Worm (Caenorhabditis elegans) whole organism, L4 larva: Measurements from ENCODE around the gene R01E6.5.
A peak's percentile ranks its signal among the peaks of the same experiment; 100 is the strongest.

Source experiments
- F26F4.8 ChIP-seq: fragments of 200-800 bp; sonication (Bioruptor generic); conservative IDR thresholded peaks from 2 replicates; pipeline ENCODE4 v1.3.6; 2022; ENCODE audit warnings: missing genetic modification characterization, missing compliant biosample characterization
- F44E2.7 ChIP-seq: fragments of 200-800 bp; sonication (Bioruptor generic); IDR thresholded peaks from 2 replicates; pipeline ENCODE4 v2.1.2; 2022; ENCODE audit warnings: missing genetic modification characterization, missing compliant biosample characterization
- R02D3.7 ChIP-seq: fragments of 150-350 bp; sonication (generic microtip); optimal IDR thresholded peaks from 3 replicates; lab custom pipeline; 2014; ENCODE audit warnings: missing biosample characterization, missing genetic modification characterization
- T20F7.1 ChIP-seq: fragments of 200-800 bp; sonication (Bioruptor generic); optimal IDR thresholded peaks from 2 replicates; lab custom pipeline; 2018; ENCODE audit warnings: mild to moderate bottlenecking, missing genetic modification characterization, missing compliant biosample characterization
- Y105C5A.15 ChIP-seq: fragments of 200-800 bp; sonication (Bioruptor generic); IDR thresholded peaks from 2 replicates; pipeline ENCODE4 v1.3.6; 2022; ENCODE audit warnings: missing genetic modification characterization, missing compliant biosample characterization
- Y5F2A.4 ChIP-seq: fragments of 200-800 bp; sonication (Bioruptor generic); optimal IDR thresholded peaks from 2 replicates; lab custom pipeline; 2018; ENCODE audit warnings: mild to moderate bottlenecking, missing genetic modification characterization, missing compliant biosample characterization
- Y75B8A.6 ChIP-seq: fragments of 200-800 bp; sonication (Bioruptor generic); IDR thresholded peaks from 2 replicates; pipeline ENCODE4 v1.3.6; 2022; ENCODE audit warnings: missing genetic modification reagents, missing genetic modification characterization, missing compliant biosample characterization
- ZK337.2 ChIP-seq: fragments of 200-800 bp; sonication (Bioruptor generic); IDR thresholded peaks from 2 replicates; pipeline ENCODE4 v1.3.6; 2022; ENCODE audit warnings: missing genetic modification reagents, missing genetic modification characterization, missing compliant biosample characterization
- aly-2 ChIP-seq: sonication (generic microtip); optimal IDR thresholded peaks from 2 replicates; lab custom pipeline; 2018; ENCODE audit warnings: missing biosample characterization, missing genetic modification characterization
- ama-1 ChIP-seq: fragments of 150-350 bp; optimal IDR thresholded peaks from 2 replicates; lab custom pipeline; 2014; ENCODE audit warnings: inconsistent platforms, mixed read lengths
- arid-1 ChIP-seq: fragments of 200-800 bp; sonication (Bioruptor generic); conservative IDR thresholded peaks from 2 replicates; pipeline ENCODE4 v1.3.6; 2022; ENCODE audit warnings: missing genetic modification reagents, missing genetic modification characterization, missing compliant biosample characterization
- attf-4 ChIP-seq: sonication (generic microtip); optimal IDR thresholded peaks from 3 replicates; lab custom pipeline; 2017; ENCODE audit warnings: missing biosample characterization, missing genetic modification characterization
- ceh-28 ChIP-seq: fragments of 150-350 bp; optimal IDR thresholded peaks from 2 replicates; lab custom pipeline; 2014; ENCODE audit warnings: missing biosample characterization, missing genetic modification reagents, missing genetic modification characterization
- ceh-82 ChIP-seq: sonication (generic microtip); optimal IDR thresholded peaks from 2 replicates; lab custom pipeline; 2017; ENCODE audit warnings: missing biosample characterization, missing genetic modification characterization
- ces-1 ChIP-seq: fragments of 150-350 bp; sonication (generic microtip); optimal IDR thresholded peaks from 4 replicates; lab custom pipeline; 2014; ENCODE audit warnings: missing biosample characterization, missing genetic modification reagents, missing genetic modification characterization
- daf-19 ChIP-seq: fragments of 200-800 bp; sonication (Bioruptor generic); conservative IDR thresholded peaks from 2 replicates; pipeline ENCODE4 v1.3.6; 2022; ENCODE audit warnings: missing genetic modification characterization, missing compliant biosample characterization
- daf-8 ChIP-seq: fragments of 200-800 bp; sonication (Bioruptor generic); IDR thresholded peaks from 2 replicates; pipeline ENCODE4 v1.3.6; 2022; ENCODE audit warnings: missing genetic modification characterization, missing compliant biosample characterization
- dpl-1 ChIP-seq: fragments of 150-350 bp; optimal IDR thresholded peaks from 2 replicates; lab custom pipeline; 2014; ENCODE audit warnings: missing biosample characterization, missing genetic modification reagents, missing genetic modification characterization
- duxl-1 ChIP-seq: sonication (generic microtip); optimal IDR thresholded peaks from 2 replicates; lab custom pipeline; 2016; ENCODE audit warnings: mild to moderate bottlenecking, missing genetic modification characterization, moderate library complexity, missing compliant biosample characterization; ENCODE audit not compliant: poor library complexity
- fos-1 ChIP-seq: fragments of 150-350 bp; optimal IDR thresholded peaks from 2 replicates; lab custom pipeline; 2014; ENCODE audit warnings: missing biosample characterization, missing genetic modification characterization
- gei-8 ChIP-seq: fragments of 200-800 bp; sonication (Bioruptor generic); optimal IDR thresholded peaks from 2 replicates; lab custom pipeline; 2018; ENCODE audit warnings: mild to moderate bottlenecking, missing genetic modification characterization, missing compliant biosample characterization
- hif-1 ChIP-seq, 2 experiments: sonication (generic microtip); optimal IDR thresholded peaks; 2 replicates each; lab custom pipeline; 2016 to 2017; ENCODE audit warnings: missing compliant biosample characterization in 2 of 2, missing genetic modification characterization in 2 of 2, missing genetic modification reagents in 2 of 2, missing genotype in 2 of 2, mild to moderate bottlenecking in 1 of 2
- hlh-30 ChIP-seq: sonication (generic microtip); optimal IDR thresholded peaks from 2 replicates; lab custom pipeline; 2017; ENCODE audit warnings: antibody characterized with exemption, mild to moderate bottlenecking, missing genetic modification characterization, missing compliant biosample characterization; ENCODE audit not compliant: insufficient read depth
- hmg-1.1 ChIP-seq: fragments of 200-800 bp; sonication (Bioruptor generic); IDR thresholded peaks from 2 replicates; pipeline ENCODE4 v1.3.6; 2022; ENCODE audit warnings: missing genetic modification reagents, missing genetic modification characterization, missing compliant biosample characterization
- lim-7 ChIP-seq: fragments of 200-800 bp; sonication (Bioruptor generic); IDR thresholded peaks from 2 replicates; pipeline ENCODE4 v1.3.6; 2022; ENCODE audit warnings: missing genetic modification characterization, missing compliant biosample characterization
- lin-38 ChIP-seq: fragments of 200-800 bp; sonication (Bioruptor generic); IDR thresholded peaks from 2 replicates; pipeline ENCODE4 v1.3.6; 2022; ENCODE audit warnings: missing genetic modification reagents, missing genetic modification characterization, missing compliant biosample characterization
- lin-39 ChIP-seq: fragments of 150-350 bp; optimal IDR thresholded peaks from 2 replicates; lab custom pipeline; 2014; ENCODE audit warnings: missing biosample characterization, missing genetic modification reagents, missing genetic modification characterization
- lsy-2 ChIP-seq, 2 experiments: fragments of 150-350 bp in 1 of 2; sonication (generic microtip) in 1 of 2; optimal IDR thresholded peaks; 2 replicates each; lab custom pipeline; 2014 to 2017; ENCODE audit warnings: missing biosample characterization in 2 of 2, missing genetic modification characterization in 2 of 2
- madf-5 ChIP-seq, 2 experiments: fragments of 200-800 bp; sonication (Bioruptor generic); IDR thresholded peaks; 2 replicates each; pipeline ENCODE4 v1.3.6; 2022; ENCODE audit warnings: missing compliant biosample characterization in 2 of 2, missing genetic modification characterization in 2 of 2
- madf-9 ChIP-seq: fragments of 200-800 bp; sonication (Bioruptor generic); conservative IDR thresholded peaks from 2 replicates; pipeline ENCODE4 v1.3.6; 2022; ENCODE audit warnings: missing genetic modification reagents, missing genetic modification characterization, missing compliant biosample characterization
- mdl-1 ChIP-seq, 2 experiments: fragments of 150-350 bp in 1 of 2; sonication (generic microtip) in 1 of 2; optimal IDR thresholded peaks; 2 replicates each; lab custom pipeline; 2014 to 2017; ENCODE audit warnings: missing biosample characterization in 2 of 2, missing genetic modification characterization in 2 of 2
- mes-2 ChIP-seq: sonication (generic microtip); optimal IDR thresholded peaks from 2 replicates; lab custom pipeline; 2016; ENCODE audit warnings: missing genotype, mild to moderate bottlenecking, missing genetic modification characterization, missing compliant biosample characterization; ENCODE audit not compliant: poor library complexity, severe bottlenecking
- mxl-2 ChIP-seq: fragments of 200-800 bp; sonication (Bioruptor generic); conservative IDR thresholded peaks from 2 replicates; pipeline ENCODE4 v1.3.6; 2022; ENCODE audit warnings: missing genetic modification reagents, missing genetic modification characterization, missing compliant biosample characterization
- mxl-3 ChIP-seq: fragments of 200-800 bp; sonication (Bioruptor generic); optimal IDR thresholded peaks from 2 replicates; lab custom pipeline; 2018; ENCODE audit warnings: mild to moderate bottlenecking, missing genetic modification characterization, missing compliant biosample characterization
- nhr-10 ChIP-seq: fragments of 150-350 bp; optimal IDR thresholded peaks from 2 replicates; lab custom pipeline; 2014; ENCODE audit warnings: missing biosample characterization, missing genetic modification characterization
- nhr-237 ChIP-seq: sonication (generic microtip); optimal IDR thresholded peaks from 2 replicates; lab custom pipeline; 2017; ENCODE audit warnings: missing biosample characterization, missing genetic modification characterization
- nhr-28 ChIP-seq: fragments of 150-350 bp; optimal IDR thresholded peaks from 2 replicates; lab custom pipeline; 2014; ENCODE audit warnings: missing biosample characterization, missing genetic modification characterization
- nhr-41 ChIP-seq: fragments of 200-800 bp; sonication (Bioruptor generic); IDR thresholded peaks from 2 replicates; pipeline ENCODE4 v1.3.6; 2022; ENCODE audit warnings: missing genetic modification reagents, missing genetic modification characterization, missing compliant biosample characterization
- pha-4 ChIP-seq, 2 experiments: fragments of 150-350 bp in 1 of 2; fragments of 200-800 bp in 1 of 2; sonication (Bioruptor generic) in 1 of 2; IDR thresholded peaks in 1 of 2; optimal IDR thresholded peaks in 1 of 2; 2 replicates each; pipeline versions ENCODE4 v1.3.6 to Lab custom; 2014 to 2022; ENCODE audit warnings: missing genetic modification characterization in 2 of 2, missing genetic modification reagents in 2 of 2, missing biosample characterization in 1 of 2, missing compliant biosample characterization in 1 of 2
- rbr-2 ChIP-seq: sonication (generic microtip); optimal IDR thresholded peaks from 2 replicates; lab custom pipeline; 2016; ENCODE audit warnings: missing genotype, missing genetic modification characterization, missing compliant biosample characterization
- snpc-1.2 ChIP-seq: fragments of 200-800 bp; sonication (Bioruptor generic); IDR thresholded peaks from 2 replicates; pipeline ENCODE4 v1.3.6; 2022; ENCODE audit warnings: missing genetic modification reagents, missing genetic modification characterization, missing compliant biosample characterization
- snpc-4 ChIP-seq: fragments of 150-350 bp; optimal IDR thresholded peaks from 2 replicates; lab custom pipeline; 2014; ENCODE audit warnings: missing biosample characterization, missing genetic modification characterization
- spr-1 ChIP-seq: sonication (generic microtip); optimal IDR thresholded peaks from 2 replicates; lab custom pipeline; 2016; ENCODE audit warnings: mild to moderate bottlenecking, missing genetic modification characterization, missing compliant biosample characterization
- tag-97 ChIP-seq: fragments of 200-800 bp; sonication (Bioruptor generic); IDR thresholded peaks from 2 replicates; pipeline ENCODE4 v1.3.6; 2022; ENCODE audit warnings: missing genetic modification characterization, missing compliant biosample characterization
- unc-130 ChIP-seq: sonication (generic microtip); optimal IDR thresholded peaks from 2 replicates; lab custom pipeline; 2016; ENCODE audit warnings: missing genetic modification reagents, missing genetic modification characterization, missing compliant biosample characterization
- unc-62 ChIP-seq, 3 experiments: fragments of 150-350 bp in 1 of 3; sonication (generic microtip); optimal IDR thresholded peaks in 2 of 3; peaks in 1 of 3; 1 replicate in 1 of 3; 2 replicates in 2 of 3; lab custom pipeline; 2014 to 2017; ENCODE audit warnings: missing biosample characterization in 3 of 3, missing genetic modification characterization in 3 of 3, missing genetic modification reagents in 3 of 3, missing genotype in 1 of 3
- zag-1 ChIP-seq: fragments of 150-350 bp; optimal IDR thresholded peaks from 2 replicates; lab custom pipeline; 2014; ENCODE audit warnings: missing biosample characterization, missing genetic modification characterization
- zfp-3 ChIP-seq: fragments of 200-800 bp; sonication (Bioruptor generic); conservative IDR thresholded peaks from 2 replicates; pipeline ENCODE4 v1.3.6; 2022; ENCODE audit warnings: missing genetic modification reagents, missing genetic modification characterization, missing compliant biosample characterization
- zip-2 ChIP-seq: fragments of 150-350 bp; optimal IDR thresholded peaks from 2 replicates; lab custom pipeline; 2014; ENCODE audit warnings: missing biosample characterization, missing genetic modification characterization
- ztf-11 ChIP-seq: fragments of 150-350 bp; optimal IDR thresholded peaks from 2 replicates; lab custom pipeline; 2014; ENCODE audit warnings: missing biosample characterization, missing genetic modification characterization

R01E6.5 gene

DNA sequence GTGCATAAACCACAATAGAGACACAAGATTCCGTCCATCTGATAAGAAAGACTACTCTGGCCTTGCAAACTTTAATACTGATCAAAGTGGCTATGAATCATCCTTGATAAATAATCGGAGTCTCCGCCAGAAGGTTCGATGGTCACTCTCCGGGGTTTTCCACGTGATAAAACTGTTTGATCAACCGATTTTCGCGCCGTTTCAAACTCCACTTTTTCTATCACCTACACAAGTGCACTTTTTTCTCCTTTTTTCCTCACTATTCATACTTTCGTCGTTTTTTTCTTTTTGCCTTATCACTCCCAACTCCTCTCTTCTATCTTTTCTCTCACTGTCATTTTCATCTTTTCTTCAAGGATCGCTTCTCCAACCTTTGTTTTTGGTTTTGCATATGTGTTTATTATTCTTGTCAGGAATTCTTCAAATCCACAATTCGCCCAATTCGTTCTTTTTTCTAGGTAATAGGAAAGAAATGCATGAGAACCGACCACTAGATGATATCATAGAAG is 8.2 kb upstream of the R01E6.5 start, which contains the start of gene F18H3.4 (continued):
- TF ChIP-seq F44E2.7 (GFP tag; lab: Robert Waterston, UW) (no peak), lim-7 (GFP tag; lab: Robert Waterston, UW) (no peak), madf-5 (GFP tag; IDR thresholded peaks at IDR 0.05; lab: Robert Waterston, UW) (no peak), spr-1 (tag; lab: Kevin White, UChicago) (no peak), hmg-1.1 (0 out of 2 replicates have a peak, but pooled peaks have one; percentile 19), gei-8 (GFP tag; lab: Kevin White, UChicago) (peak; percentile 29), snpc-1.2 (GFP tag; lab: Robert Waterston, UW) (no peak), Y75B8A.6 (GFP tag; lab: Robert Waterston, UW) (no peak), mdl-1 (tag; optimal IDR thresholded peaks at IDR 0.05; lab: Kevin White, UChicago) (peak; percentile 12 to 77), snpc-4 (tag; lab: Kevin White, UChicago) (no peak), ama-1 (no peak), hif-1 (tag; optimal IDR thresholded peaks at IDR 0.05; lab: Kevin White, UChicago) (peak in 1 of 2 experiments; percentile 31), hlh-30 (tag; lab: Kevin White, UChicago) (peak; percentile 75), Y105C5A.15 (GFP tag; lab: Robert Waterston, UW) (no peak), nhr-10 (tag; lab: Kevin White, UChicago) (peak; percentile 65), R02D3.7 (tag; lab: Kevin White, UChicago) (no peak), mxl-2 (GFP tag; lab: Robert Waterston, UW) (no peak), tag-97 (GFP tag; lab: Robert Waterston, UW) (no peak), ceh-82 (no peak), ZK337.2 (no peak), daf-8 (GFP tag; lab: Robert Waterston, UW) (no peak), ceh-28 (tag; lab: Kevin White, UChicago) (no peak), Y5F2A.4 (GFP tag; lab: Kevin White, UChicago) (no peak), unc-130 (GFP tag; lab: Kevin White, UChicago) (no peak), duxl-1 (tag; lab: Kevin White, UChicago) (no peak), F26F4.8 (GFP tag; lab: Robert Waterston, UW) (no peak), ztf-11 (tag; lab: Kevin White, UChicago) (no peak), nhr-237 (tag; lab: Kevin White, UChicago) (no peak), unc-62 (GFP tag; optimal IDR thresholded peaks at IDR 0.05 in 1 of 2; lab: Kevin White, UChicago) (peak in 1 of 2 experiments; percentile 72), unc-62 (tag; optimal IDR thresholded peaks at IDR 0.05; lab: Kevin White, UChicago) (no peak), zag-1 (tag; lab: Kevin White, UChicago) (no peak), aly-2 (tag; lab: Kevin White, UChicago) (no peak), pha-4 (GFP tag; IDR thresholded peaks at IDR 0.05; lab: Robert Waterston, UW) (0 out of 2 replicates have a peak, but pooled peaks have one; percentile 20), pha-4 (tag; optimal IDR thresholded peaks at IDR 0.05; lab: Kevin White, UChicago) (peak; percentile 30), nhr-28 (peak; percentile 91), dpl-1 (peak; percentile 48), daf-19 (GFP tag; lab: Robert Waterston, UW) (no peak), ces-1 (no peak), mxl-3 (GFP tag; lab: Kevin White, UChicago) (peak; percentile 48), mes-2 (tag; lab: Kevin White, UChicago) (peak; percentile 43), madf-9 (GFP tag; lab: Robert Waterston, UW) (no peak), zip-2 (peak; percentile 31), zfp-3 (GFP tag; lab: Robert Waterston, UW) (no peak), fos-1 (no peak), rbr-2 (tag; lab: Kevin White, UChicago) (no peak), T20F7.1 (peak; percentile 40), nhr-41 (GFP tag; lab: Robert Waterston, UW) (peak; percentile 46; the same call in 1 of the 2 replicates), lin-38 (0 out of 2 replicates have a peak, but pooled peaks have one; percentile 20), arid-1 (GFP tag; lab: Robert Waterston, UW) (no peak), lin-39 (tag; lab: Kevin White, UChicago) (no peak), lsy-2 (tag; optimal IDR thresholded peaks at IDR 0.05; lab: Kevin White, UChicago) (peak in 1 of 2 experiments; percentile 60), attf-4 (tag; lab: Kevin White, UChicago) (no peak)
